Fruit fly (Drosophila melanogaster) whole organism, embryonic: ENCODE results near the gene CG42674.

Source experiments
- Blimp-1 ChIP-seq: fragments of 200-800 bp; sonication (Bioruptor generic); optimal IDR thresholded peaks from 3 replicates; lab custom pipeline; 2018; ENCODE audit warnings: missing biosample characterization, missing genetic modification characterization, mild to moderate bottlenecking, moderate library complexity, missing genetic modification reagents
- CG10959 ChIP-seq: fragments of 200-800 bp; sonication (Bioruptor generic); IDR thresholded peaks from 2 replicates; pipeline ENCODE4 v1.3.6; 2022; ENCODE audit warnings: missing biosample characterization, missing genetic modification characterization
- CG13123 ChIP-seq: fragments of 200-800 bp; sonication (Bioruptor generic); optimal IDR thresholded peaks from 2 replicates; lab custom pipeline; 2016; ENCODE audit warnings: missing biosample characterization, missing genetic modification characterization
- CG1529 ChIP-seq: fragments of 200-800 bp; sonication (Bioruptor generic); optimal IDR thresholded peaks from 3 replicates; lab custom pipeline; 2018; ENCODE audit warnings: missing biosample characterization, missing genetic modification characterization
- CG15479 ChIP-seq: fragments of 200-800 bp; sonication (Bioruptor generic); optimal IDR thresholded peaks from 3 replicates; lab custom pipeline; 2019; ENCODE audit warnings: missing biosample characterization, mild to moderate bottlenecking, missing genetic modification characterization, moderate library complexity
- CG15601 ChIP-seq: fragments of 200-800 bp; sonication (Bioruptor generic); optimal IDR thresholded peaks from 3 replicates; lab custom pipeline; 2019; ENCODE audit warnings: missing biosample characterization, mild to moderate bottlenecking, missing genetic modification characterization, moderate library complexity
- CG17361 ChIP-seq: fragments of 200-800 bp; sonication (Bioruptor generic); IDR thresholded peaks from 3 replicates; pipeline ENCODE4 v1.3.6; 2022; ENCODE audit warnings: missing biosample characterization, missing genetic modification characterization
- CG17802 ChIP-seq: fragments of 200-800 bp; sonication (Bioruptor generic); optimal IDR thresholded peaks from 2 replicates; lab custom pipeline; 2018; ENCODE audit warnings: missing biosample characterization, mild to moderate bottlenecking, missing genetic modification characterization, moderate library complexity
- CG1792 ChIP-seq: fragments of 200-800 bp; sonication (Bioruptor generic); optimal IDR thresholded peaks from 2 replicates; lab custom pipeline; 2016; ENCODE audit warnings: missing biosample characterization, missing genetic modification characterization
- CG30403 ChIP-seq: fragments of 200-800 bp; sonication (Bioruptor generic); optimal IDR thresholded peaks from 3 replicates; lab custom pipeline; 2016; ENCODE audit warnings: missing biosample characterization, missing genetic modification characterization
- CG31441 ChIP-seq: fragments of 200-800 bp; sonication (Bioruptor generic); IDR thresholded peaks from 2 replicates; pipeline ENCODE4 v1.3.6; 2022; ENCODE audit warnings: missing biosample characterization, missing genetic modification characterization
- CG32772 ChIP-seq: fragments of 200-800 bp; sonication (Bioruptor generic); IDR thresholded peaks from 2 replicates; pipeline ENCODE4 v1.3.6; 2022; ENCODE audit warnings: missing biosample characterization, missing genetic modification characterization
- CG33557 ChIP-seq: fragments of 200-800 bp; sonication (Bioruptor generic); optimal IDR thresholded peaks from 2 replicates; lab custom pipeline; 2019; ENCODE audit warnings: missing biosample characterization, mild to moderate bottlenecking, missing genetic modification characterization, moderate library complexity
- CG4707 ChIP-seq: fragments of 200-800 bp; sonication (Bioruptor generic); optimal IDR thresholded peaks from 2 replicates; lab custom pipeline; 2018; ENCODE audit warnings: missing biosample characterization, mild to moderate bottlenecking, missing genetic modification characterization, moderate library complexity
- CG4730 ChIP-seq: fragments of 200-800 bp; sonication (Bioruptor generic); IDR thresholded peaks from 2 replicates; pipeline ENCODE4 v1.3.6; 2022; ENCODE audit warnings: missing biosample characterization, missing genetic modification characterization
- CG5953 ChIP-seq: fragments of 200-800 bp; sonication (Bioruptor generic); IDR thresholded peaks from 2 replicates; pipeline ENCODE4 v1.3.6; 2022; ENCODE audit warnings: missing biosample characterization, missing genetic modification characterization
- CG6254 ChIP-seq: fragments of 200-800 bp; sonication (Bioruptor generic); optimal IDR thresholded peaks from 3 replicates; lab custom pipeline; 2017; ENCODE audit warnings: mild to moderate bottlenecking, missing biosample characterization, missing genetic modification reagents, missing genetic modification characterization
- CG7963 ChIP-seq: fragments of 200-800 bp; sonication (Bioruptor generic); IDR thresholded peaks from 3 replicates; pipeline ENCODE4 v1.3.6; 2022; ENCODE audit warnings: missing biosample characterization, missing genetic modification characterization; ENCODE audit not compliant: partially characterized antibody
- CG9797 ChIP-seq: fragments of 200-800 bp; sonication (Bioruptor generic); optimal IDR thresholded peaks from 3 replicates; lab custom pipeline; 2018; ENCODE audit warnings: missing biosample characterization, mild to moderate bottlenecking, missing genetic modification characterization
- CTCF ChIP-seq: fragments of 200-800 bp; sonication (Bioruptor generic); optimal IDR thresholded peaks from 2 replicates; lab custom pipeline; 2017; ENCODE audit warnings: missing biosample characterization, mild to moderate bottlenecking, missing genetic modification characterization, moderate library complexity
- D19B ChIP-seq: fragments of 200-800 bp; sonication (Bioruptor generic); optimal IDR thresholded peaks from 2 replicates; lab custom pipeline; 2017; ENCODE audit warnings: missing biosample characterization, mild to moderate bottlenecking, missing genetic modification characterization
- Dip3 ChIP-seq: fragments of 200-800 bp; sonication (Bioruptor generic); optimal IDR thresholded peaks from 3 replicates; lab custom pipeline; 2016; ENCODE audit warnings: missing biosample characterization, missing genetic modification characterization
- Fer1 ChIP-seq: fragments of 200-800 bp; sonication (Bioruptor generic); optimal IDR thresholded peaks from 2 replicates; lab custom pipeline; 2017; ENCODE audit warnings: missing biosample characterization, mild to moderate bottlenecking, missing genetic modification characterization
- MTF-1 ChIP-seq: fragments of 200-800 bp; sonication (Bioruptor generic); optimal IDR thresholded peaks from 2 replicates; lab custom pipeline; 2018; ENCODE audit warnings: missing biosample characterization, mild to moderate bottlenecking, missing genetic modification characterization, borderline replicate concordance
- Meics ChIP-seq: fragments of 200-800 bp; sonication (Bioruptor generic); optimal IDR thresholded peaks from 2 replicates; lab custom pipeline; 2017; ENCODE audit warnings: missing biosample characterization, mild to moderate bottlenecking, missing genetic modification characterization
- Ptx1 ChIP-seq: fragments of 200-800 bp; sonication (Bioruptor generic); IDR thresholded peaks from 2 replicates; pipeline ENCODE4 v1.3.6; 2022; ENCODE audit warnings: missing biosample characterization, missing genetic modification characterization
- Sin3A ChIP-seq: fragments of >200 bp; optimal IDR thresholded peaks from 2 replicates; lab custom pipeline; 2018
- ci ChIP-seq: fragments of 200-800 bp; sonication (Bioruptor generic); IDR thresholded peaks from 3 replicates; pipeline ENCODE4 v1.3.6; 2022; ENCODE audit warnings: missing biosample characterization, missing genetic modification characterization
- dpn ChIP-seq, 2 experiments: fragments of 200-800 bp; sonication (Bioruptor generic); optimal IDR thresholded peaks; 3 replicates each; lab custom pipeline; 2016; ENCODE audit warnings: missing biosample characterization in 2 of 2, missing genetic modification characterization in 2 of 2
- gt ChIP-seq: fragments of 200-800 bp; sonication (Bioruptor generic); IDR thresholded peaks from 2 replicates; pipeline ENCODE4 v1.3.6; 2022; ENCODE audit warnings: missing biosample characterization, missing genetic modification characterization
- pho ChIP-seq: fragments of 200-800 bp; sonication (Bioruptor generic); optimal IDR thresholded peaks from 2 replicates; lab custom pipeline; 2016; ENCODE audit warnings: missing biosample characterization, missing genetic modification characterization
- repo ChIP-seq: fragments of 200-800 bp; sonication (Bioruptor generic); optimal IDR thresholded peaks from 2 replicates; lab custom pipeline; 2016; ENCODE audit warnings: missing biosample characterization, missing genetic modification characterization
- ro ChIP-seq: fragments of 200-800 bp; sonication (Bioruptor generic); IDR thresholded peaks from 2 replicates; pipeline ENCODE4 v1.3.6; 2022; ENCODE audit warnings: missing biosample characterization, missing genetic modification characterization
- slp2 ChIP-seq: fragments of 200-800 bp; sonication (Bioruptor generic); optimal IDR thresholded peaks from 2 replicates; lab custom pipeline; 2016; ENCODE audit warnings: missing biosample characterization, missing genetic modification characterization
- tgo ChIP-seq: fragments of 200-800 bp; sonication (Bioruptor generic); IDR thresholded peaks from 3 replicates; pipeline ENCODE4 v1.3.6; 2022; ENCODE audit warnings: missing biosample characterization, missing genetic modification characterization
- tin ChIP-seq: fragments of 200-800 bp; sonication (Bioruptor generic); optimal IDR thresholded peaks from 3 replicates; lab custom pipeline; 2016; ENCODE audit warnings: missing biosample characterization, missing genetic modification characterization
- twi ChIP-seq: fragments of 200-800 bp; optimal IDR thresholded peaks from 2 replicates; lab custom pipeline; 2019; ENCODE audit warnings: missing biosample characterization, mild to moderate bottlenecking, missing genetic modification characterization, moderate library complexity
- unc-4 ChIP-seq: fragments of 200-800 bp; sonication (Bioruptor generic); IDR thresholded peaks from 2 replicates; pipeline ENCODE4 v1.3.6; 2022; ENCODE audit warnings: missing biosample characterization, missing genetic modification characterization; ENCODE audit not compliant: partially characterized antibody
- z ChIP-seq: fragments of 200-800 bp; sonication (Bioruptor generic); IDR thresholded peaks from 3 replicates; pipeline ENCODE4 v1.3.6; 2022; ENCODE audit warnings: missing biosample characterization, missing genetic modification characterization
- zf30C ChIP-seq: fragments of 200-800 bp; sonication (Bioruptor generic); optimal IDR thresholded peaks from 3 replicates; lab custom pipeline; 2018; ENCODE audit warnings: missing biosample characterization, mild to moderate bottlenecking, missing genetic modification characterization

The CG42674 gene

DNA sequence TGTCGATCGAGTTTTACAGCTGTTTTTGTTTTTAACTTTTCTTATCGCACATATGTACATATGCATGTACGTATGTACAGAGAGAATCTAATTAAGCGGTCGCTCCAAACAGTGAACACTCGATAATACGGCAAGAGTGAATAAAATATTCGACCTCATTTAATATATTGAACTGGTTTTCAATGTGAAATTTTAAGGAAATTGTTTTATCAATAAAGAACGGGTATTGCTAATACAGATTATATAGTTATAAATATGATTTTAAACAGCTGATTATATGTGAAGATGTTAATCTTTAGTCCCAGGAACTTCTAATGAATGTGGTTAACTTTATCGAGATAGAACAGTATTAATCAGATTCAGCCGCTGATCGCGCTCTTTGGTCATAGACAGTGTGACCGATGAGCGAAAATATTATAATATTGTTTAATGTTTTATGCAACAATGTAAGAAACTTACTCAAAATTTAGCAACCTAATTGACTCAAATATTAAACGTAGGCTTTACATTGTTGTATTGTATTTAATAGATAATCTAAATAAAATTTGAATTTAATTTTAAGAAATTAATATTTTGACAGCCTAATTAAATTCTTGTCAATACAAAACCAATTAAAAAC, 57.4 kb downstream of the CG42674 start, which contains the start of gene CG7328 (continued):
- TF ChIP-seq Meics (GFP tag; lab: Kevin White, UChicago) (peak; percentile 57), ro (no peak), CG1792 (GFP tag; lab: Kevin White, UChicago) (no peak), CG32772 (GFP tag; lab: Robert Waterston, UW) (0 out of 2 replicates have a peak, but pooled peaks have one; percentile 31)

DNA sequence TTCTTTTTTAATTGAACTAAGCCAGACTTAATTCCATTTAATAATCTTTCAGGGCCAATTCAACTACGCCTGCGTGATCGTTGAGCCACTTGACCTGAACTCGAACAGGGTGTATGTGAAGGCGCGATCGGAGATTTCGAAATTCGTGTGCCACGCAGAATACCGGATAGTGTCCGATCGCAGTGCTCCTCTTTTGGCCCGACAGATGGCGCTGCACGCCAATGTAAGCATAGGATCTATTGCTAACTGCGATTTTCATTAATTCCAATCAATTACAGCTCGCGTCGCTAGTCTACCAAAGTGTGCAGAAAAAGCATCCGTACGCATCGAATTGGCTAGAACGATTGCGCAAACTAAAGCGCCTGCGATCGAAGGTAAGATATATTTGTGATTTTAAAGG, 59.8 kb downstream of the CG42674 start:
- TF ChIP-seq CTCF (GFP tag; lab: Kevin White, UChicago) (peak; percentile 77), MTF-1 (GFP tag; lab: Kevin White, UChicago) (no peak), slp2 (GFP tag; lab: Kevin White, UChicago) (no peak), CG31441 (GFP tag; lab: Robert Waterston, UW) (no peak), CG6254 (no peak), dpn (GFP tag; optimal IDR thresholded peaks at IDR 0.05; lab: Kevin White, UChicago) (no peak)

DNA sequence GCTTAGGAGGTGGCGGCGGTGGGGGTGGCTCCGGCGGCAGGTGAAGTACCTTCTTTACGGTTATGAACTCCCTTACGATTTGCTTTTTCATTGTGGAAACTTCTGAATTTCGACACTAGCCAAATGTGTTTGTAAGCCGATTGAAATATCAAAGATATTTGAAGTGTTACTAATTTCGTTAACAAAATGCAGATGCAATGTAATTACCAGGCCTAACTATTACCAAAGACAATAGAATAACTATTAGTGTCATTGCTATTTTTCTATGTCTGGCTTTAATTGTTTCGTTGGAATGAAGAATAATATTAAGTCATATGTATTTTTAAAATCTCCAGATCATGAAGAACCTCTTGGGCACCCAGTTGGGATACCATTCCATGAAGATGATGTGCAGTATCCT, 64.9 kb downstream of the CG42674 start, which contains the start of gene CG7335:
Gene CG7335 (minus strand): TSS at position 101 of the 400 bp plus-strand sequence.
- TF ChIP-seq tgo (GFP tag; lab: Robert Waterston, UW) (no peak), Fer1 (GFP tag; lab: Kevin White, UChicago) (no peak), Ptx1 (GFP tag; lab: Robert Waterston, UW) (no peak), CG7963 (GFP tag; lab: Robert Waterston, UW) (no peak), CG17802 (tag; lab: Kevin White, UChicago) (no peak), CG33557 (no peak), CG15601 (tag; lab: Kevin White, UChicago) (no peak), unc-4 (GFP tag; lab: Robert Waterston, UW) (no peak), twi (tag; lab: Kevin White, UChicago) (no peak), CG4730 (no peak), D19B (GFP tag; lab: Kevin White, UChicago) (no peak), CG30403 (no peak), Dip3 (GFP tag; lab: Kevin White, UChicago) (no peak)
- TF ChIP-seq, all 482 proteins: peak for 0

DNA sequence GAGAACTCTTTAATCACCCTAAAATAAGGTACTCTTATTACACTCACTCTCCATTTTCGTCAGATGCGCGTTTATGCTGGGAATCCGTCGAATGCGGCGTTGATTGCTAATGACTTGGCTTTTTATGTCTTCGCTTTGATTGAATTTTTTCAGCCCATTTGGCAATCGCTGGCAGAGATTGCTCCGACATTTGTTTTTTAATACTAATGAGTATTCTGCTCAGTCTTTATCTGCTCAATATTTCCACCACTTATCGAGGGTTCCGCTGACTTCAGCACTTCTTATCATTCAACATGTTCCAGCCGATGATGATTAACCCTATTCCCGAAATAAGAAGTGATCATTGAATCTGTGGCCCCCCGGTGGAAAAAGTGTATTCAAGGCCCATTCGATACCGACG, 66.5 kb downstream of the CG42674 start, which contains the start of gene obst-J:
Gene obst-J (minus strand): TSS at position 101 of the 400 bp plus-strand sequence.
- TF ChIP-seq CG1529, result no peak
- TF ChIP-seq zf30C, result no peak
- no peak for TF ChIP-seq CG15479 (GFP tag; lab: Kevin White, UChicago)
- TF ChIP-seq tin, result no peak
- TF ChIP-seq repo (GFP tag; lab: Kevin White, UChicago), result no peak
- TF ChIP-seq gt, result no peak
- TF ChIP-seq CG4707, result no peak
- TF ChIP-seq CG9797 (GFP tag; lab: Kevin White, UChicago), result no peak
- TF ChIP-seq Blimp-1 (GFP tag; lab: Kevin White, UChicago), result no peak
- no peak for TF ChIP-seq CG5953 (GFP tag; lab: Robert Waterston, UW)
- no peak for TF ChIP-seq CG10959 (GFP tag; lab: Robert Waterston, UW)
- no peak for TF ChIP-seq ci (GFP tag; lab: Robert Waterston, UW)
- no peak for TF ChIP-seq Sin3A (lab: Kevin White, UChicago)
- TF ChIP-seq CG13123, result no peak
- no peak for TF ChIP-seq CG17361 (GFP tag; lab: Robert Waterston, UW)
- TF ChIP-seq pho (GFP tag; lab: Kevin White, UChicago), result no peak
- TF ChIP-seq z (GFP tag; lab: Robert Waterston, UW), result no peak
- TF ChIP-seq dpn (GFP tag; optimal IDR thresholded peaks at IDR 0.05; lab: Kevin White, UChicago), result no peak
